Worm (Caenorhabditis elegans): ENCODE data around the gene E04F6.6.

- no peak for TF ChIP-seq flt-1 (GFP tag; IDR thresholded peaks at IDR 0.05)
- TF ChIP-seq tab-1 (GFP tag; IDR thresholded peaks at IDR 0.05), result no peak
- TF ChIP-seq cog-1 (tag; optimal IDR thresholded peaks at IDR 0.05), result no peak
- no peak for TF ChIP-seq med-1 (GFP tag; optimal IDR thresholded peaks at IDR 0.05; ENCODE audit: insufficient read depth)
- no peak for TF ChIP-seq ztf-23 (GFP tag; IDR thresholded peaks at IDR 0.05)
- TF ChIP-seq klf-2 (GFP tag; conservative IDR thresholded peaks at IDR 0.05), result no peak
Measured at ce11 chrII:7148099-7148498, 51.3 kb downstream of the E04F6.6 start, which contains the start of gene T07F8.1.

Data from whole organism, midembryonic.